Worm (Caenorhabditis elegans): ENCODE results near the gene vep-2.

- TF ChIP-seq ceh-9 (tag; optimal IDR thresholded peaks at IDR 0.05), result no peak
- TF ChIP-seq tbx-2 (tag; optimal IDR thresholded peaks at IDR 0.05), result no peak
- TF ChIP-seq ama-1 (optimal IDR thresholded peaks at IDR 0.05), result no peak
Measured at ce11 chrX:3618842-3619241, 9.3 kb upstream of the vep-2 start.

Measured in whole organism, late embryonic.